Worm (Caenorhabditis elegans) whole organism, mixed stage, embryonic: Measurements from ENCODE around the gene F55E10.4.

ENCODE experiments used
- ceh-83 ChIP-seq: fragments of 200-800 bp; sonication (Bioruptor generic); optimal IDR thresholded peaks from 2 replicates; lab custom pipeline; 2018; ENCODE audit warnings: mild to moderate bottlenecking, missing genetic modification characterization, missing compliant biosample characterization
- elt-1 ChIP-seq: sonication (generic microtip); optimal IDR thresholded peaks from 2 replicates; lab custom pipeline; 2017; ENCODE audit warnings: missing genetic modification characterization, mild to moderate bottlenecking, missing compliant biosample characterization, antibody characterized with exemption, moderate library complexity, borderline replicate concordance; ENCODE audit not compliant: insufficient read depth
- lin-13 ChIP-seq: fragments of 150-350 bp; optimal IDR thresholded peaks from 2 replicates; lab custom pipeline; 2014; ENCODE audit warnings: missing biosample characterization, missing genetic modification characterization
- lsy-2 ChIP-seq: fragments of 150-350 bp; optimal IDR thresholded peaks from 2 replicates; lab custom pipeline; 2014; ENCODE audit warnings: missing biosample characterization, missing genetic modification characterization
- nhr-12 ChIP-seq: fragments of 150-350 bp; optimal IDR thresholded peaks from 2 replicates; lab custom pipeline; 2014; ENCODE audit warnings: missing biosample characterization, missing genetic modification characterization
- snpc-4 ChIP-seq: fragments of 150-350 bp; optimal IDR thresholded peaks from 2 replicates; lab custom pipeline; 2014; ENCODE audit warnings: missing biosample characterization, missing genetic modification characterization
- unc-39 ChIP-seq: fragments of 150-350 bp; optimal IDR thresholded peaks from 2 replicates; lab custom pipeline; 2014; ENCODE audit warnings: missing biosample characterization, missing genetic modification characterization
- ztf-11 ChIP-seq: fragments of 150-350 bp; optimal IDR thresholded peaks from 2 replicates; lab custom pipeline; 2014; ENCODE audit warnings: missing biosample characterization, missing genetic modification characterization

DNA sequence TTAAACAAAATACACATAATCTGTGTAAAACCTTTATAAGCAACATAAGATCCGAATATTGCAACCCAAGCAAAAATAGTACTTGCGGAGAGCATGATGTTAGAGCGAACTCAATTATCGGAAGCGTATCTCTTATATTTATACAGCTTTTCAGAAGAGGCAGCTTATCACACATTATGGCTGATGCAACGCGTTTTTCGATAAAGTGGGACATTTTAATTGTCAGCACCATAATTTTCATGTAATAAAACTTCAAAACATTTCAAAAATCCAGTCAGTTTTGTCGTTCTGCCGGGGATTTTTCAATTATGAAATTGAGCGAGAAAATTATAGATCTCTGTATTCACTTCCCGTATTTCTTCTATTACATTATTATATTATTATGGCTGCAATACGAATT is 18.5 kb upstream of the F55E10.4 start, which contains the start of gene drd-5:
- no peak for TF ChIP-seq unc-39 (tag; lab: Kevin White, UChicago)
- TF ChIP-seq elt-1: no peak
- TF ChIP-seq lin-13: no peak
- no peak for TF ChIP-seq nhr-12 (tag; lab: Kevin White, UChicago)
- no peak for TF ChIP-seq snpc-4 (tag; lab: Kevin White, UChicago)
- TF ChIP-seq ztf-11: no peak
- TF ChIP-seq ceh-83 (GFP tag; lab: Kevin White, UChicago): no peak
- TF ChIP-seq lsy-2: no peak
